Worm (Caenorhabditis elegans) whole organism, L4/young adult: Measurements from ENCODE around the gene C55A6.12.
"Not testable (repeated sequence)": the region's sequence is repeated elsewhere in the genome, so short reads cannot be mapped to it uniquely, and the experiment has no call there.

Source experiments
- W03F9.2 ChIP-seq: fragments of 150-350 bp; optimal IDR thresholded peaks from 2 replicates; lab custom pipeline; 2014; ENCODE audit warnings: missing biosample characterization, missing genetic modification characterization
- dao-5 ChIP-seq: sonication (generic microtip); optimal IDR thresholded peaks from 2 replicates; lab custom pipeline; 2016; ENCODE audit warnings: missing genotype, missing genetic modification characterization, moderate library complexity, missing compliant biosample characterization
- him-1 ChIP-seq: sonication (generic microtip); optimal IDR thresholded peaks from 2 replicates; lab custom pipeline; 2016; ENCODE audit warnings: missing genotype, missing genetic modification reagents, missing genetic modification characterization, missing compliant biosample characterization

Gene C55A6.12

DNA sequence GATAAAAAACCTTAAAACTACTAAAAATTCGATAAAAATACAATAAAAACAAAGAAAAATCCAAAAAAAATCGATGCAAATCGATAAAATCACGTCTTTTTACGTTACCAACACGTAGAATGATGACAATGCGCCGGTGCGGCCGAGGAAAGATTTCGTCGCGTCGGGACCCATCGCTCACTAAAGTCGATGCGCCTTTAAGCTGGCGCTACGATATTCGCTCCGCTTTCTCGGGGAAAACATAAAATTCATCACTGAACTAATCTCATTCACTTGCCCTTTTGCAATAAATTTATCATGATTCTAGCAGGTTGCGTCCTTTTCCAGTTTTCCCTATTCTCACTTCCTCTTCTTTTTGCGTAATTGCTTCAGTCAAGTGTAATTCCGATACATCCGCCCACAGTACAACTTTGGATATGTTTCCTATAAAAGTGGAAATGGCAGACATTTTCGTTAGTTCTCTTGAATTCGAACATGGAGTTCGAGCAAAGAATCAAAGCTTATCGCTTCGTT lies 19.3 kb downstream of the C55A6.12 start, which contains the start of gene col-157:
col-157 (plus strand) TSS at position 463 of the 513 bp plus-strand sequence.
- not testable (repeated sequence) for TF ChIP-seq dao-5; him-1 (tag; lab: Kevin White, UChicago); W03F9.2 (tag; lab: Kevin White, UChicago)

DNA sequence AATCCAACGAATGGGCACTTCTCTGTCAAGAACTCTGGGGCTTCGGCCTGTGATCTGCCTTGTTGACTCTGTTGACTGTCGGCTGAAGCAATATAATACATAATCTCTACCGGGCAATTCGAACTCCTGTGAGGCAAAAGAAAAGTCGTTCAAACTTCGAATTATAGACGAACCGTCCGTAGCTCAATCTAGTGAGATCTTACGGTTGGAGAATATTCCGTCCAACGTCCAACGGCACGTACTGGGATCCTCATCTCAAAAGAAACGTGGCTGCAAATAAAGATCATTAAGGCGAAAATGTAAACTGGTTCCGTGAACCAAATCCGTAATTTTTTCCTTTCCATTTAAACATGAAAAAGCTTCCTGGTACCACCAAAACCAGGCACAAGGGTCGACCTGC lies 22.2 kb downstream of the C55A6.12 start, which contains the start of gene T11F9.14:
T11F9.14 (minus strand) TSS at position 101 of the 400 bp plus-strand sequence.
- TF ChIP-seq him-1 (tag; lab: Kevin White, UChicago); dao-5; W03F9.2 (tag; lab: Kevin White, UChicago): not testable (repeated sequence)

DNA sequence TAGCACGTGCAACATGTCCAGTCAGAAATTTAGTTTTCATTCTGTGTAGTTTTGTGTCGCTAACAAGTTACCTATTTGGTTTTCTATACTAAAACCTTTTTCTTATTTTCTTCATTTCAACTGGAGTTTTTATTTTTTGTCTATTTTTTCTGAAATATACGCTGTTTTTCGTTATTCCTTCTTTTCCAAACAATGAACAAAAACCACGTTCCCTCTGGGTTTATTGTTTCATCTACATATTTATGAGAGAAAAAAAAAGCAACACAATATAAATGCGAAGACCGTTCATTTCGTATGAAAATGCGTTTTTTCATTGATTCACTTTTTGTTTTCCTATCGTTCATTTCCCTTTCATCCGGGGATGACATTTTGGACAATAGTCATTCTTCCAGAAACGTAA lies 23.5 kb downstream of the C55A6.12 start, which contains the start of gene T11F9.22:
T11F9.22 (plus strand) TSS at position 301 of the 400 bp plus-strand sequence.
- TF ChIP-seq him-1 (tag; lab: Kevin White, UChicago), result no peak
- TF ChIP-seq W03F9.2 (tag; lab: Kevin White, UChicago), result no peak
- TF ChIP-seq dao-5, result no peak

DNA sequence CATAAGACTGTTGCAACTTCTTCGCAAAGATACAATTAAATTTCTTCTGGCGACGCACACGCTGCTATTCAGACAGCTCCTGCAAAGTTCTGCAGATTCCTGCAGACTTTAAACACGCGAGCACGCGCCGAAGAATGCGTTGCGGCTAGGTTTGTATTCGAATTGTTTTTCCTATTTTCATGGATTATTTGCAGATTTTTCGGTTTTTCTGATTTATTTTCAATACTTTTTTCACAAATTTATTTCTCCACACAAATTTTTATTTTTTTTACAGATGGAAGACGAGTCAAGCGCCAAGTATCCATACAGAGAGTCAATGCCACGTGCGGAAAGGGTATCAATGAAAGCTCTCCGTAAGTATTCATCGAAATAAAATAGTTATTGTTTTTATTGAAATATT lies 27.3 kb downstream of the C55A6.12 start, which contains the start of gene T11F9.7:
T11F9.7 (plus strand) TSS at position 301 of the 400 bp plus-strand sequence.
- TF ChIP-seq W03F9.2 (tag; lab: Kevin White, UChicago); dao-5; him-1 (tag; lab: Kevin White, UChicago): not testable (repeated sequence)

DNA sequence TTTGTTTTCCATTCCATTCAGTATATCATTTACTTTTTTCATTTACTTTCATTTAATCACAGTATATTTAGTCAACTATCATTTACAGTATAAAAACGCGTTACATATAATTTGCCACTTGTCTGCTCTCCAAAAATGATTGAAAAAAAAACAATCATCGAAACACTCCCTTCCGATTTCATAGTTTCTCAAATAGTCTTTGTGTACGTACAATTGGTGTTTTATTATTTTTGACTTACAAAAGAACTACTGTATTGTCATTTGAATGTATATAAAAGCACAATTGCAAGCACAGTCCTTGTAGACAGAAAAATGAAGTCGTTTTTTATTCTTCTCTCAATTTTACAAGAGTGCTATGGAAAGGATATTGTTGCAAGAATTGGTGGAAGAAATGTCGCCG lies 28.5 kb downstream of the C55A6.12 start, which contains the start of gene nas-22:
nas-22 (plus strand) TSS at position 301 of the 400 bp plus-strand sequence.
- TF ChIP-seq dao-5, result no peak
- TF ChIP-seq W03F9.2 (tag; lab: Kevin White, UChicago), result no peak
- TF ChIP-seq him-1 (tag; lab: Kevin White, UChicago), result no peak

DNA sequence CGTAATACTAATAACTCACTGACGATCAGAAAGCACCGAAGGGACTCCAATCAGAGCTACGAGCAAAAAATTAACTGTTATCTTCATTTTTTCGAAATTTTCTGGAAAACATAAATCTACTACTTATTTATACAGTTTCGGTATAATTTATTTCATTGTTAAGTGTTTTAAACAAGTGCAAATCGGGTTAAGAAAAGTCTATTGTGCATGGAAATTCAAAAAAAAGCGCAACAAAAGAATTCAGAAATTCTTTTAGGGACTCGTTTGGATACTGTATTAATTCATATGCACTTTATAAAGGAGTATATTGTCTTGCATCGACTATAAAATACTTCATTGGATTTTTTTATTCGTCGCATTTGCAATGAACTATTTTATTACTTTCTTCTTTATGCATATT lies 30.7 kb downstream of the C55A6.12 start, which contains the start of the genes nas-20 and nas-21:
nas-20 (minus strand) TSS at position 101 of the 400 bp plus-strand sequence.
nas-21 (plus strand) TSS at position 356 of the 400 bp plus-strand sequence.
- TF ChIP-seq dao-5 (no peak), W03F9.2 (tag; lab: Kevin White, UChicago) (no peak), him-1 (tag; lab: Kevin White, UChicago) (no peak)

DNA sequence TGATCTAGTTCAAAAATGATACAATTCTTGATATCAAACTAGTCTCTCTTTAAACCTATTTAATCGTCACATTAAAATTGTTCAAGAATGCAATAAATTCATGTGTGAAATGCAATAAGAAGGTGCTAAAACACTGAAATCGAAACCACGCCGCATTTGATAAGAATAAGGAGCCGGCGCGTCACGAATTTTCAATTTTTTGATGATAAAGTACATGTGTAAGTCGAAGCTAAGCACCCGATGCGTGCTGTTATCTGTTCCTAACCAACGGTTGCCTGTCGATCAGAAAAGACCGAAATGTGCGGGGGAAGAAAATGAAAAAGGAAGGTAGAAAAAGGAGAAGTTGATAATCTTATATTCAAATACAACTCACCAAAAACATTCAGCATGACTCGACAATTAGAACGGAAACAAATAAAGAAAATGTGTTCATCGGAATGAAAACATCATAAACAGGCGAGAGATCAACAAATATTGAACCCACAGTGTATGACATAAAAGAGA lies 32.7 kb downstream of the C55A6.12 start, which contains the start of gene aat-6:
aat-6 (minus strand) TSS at position 454 of the 504 bp plus-strand sequence.
- TF ChIP-seq him-1 (tag; lab: Kevin White, UChicago), result no peak

DNA sequence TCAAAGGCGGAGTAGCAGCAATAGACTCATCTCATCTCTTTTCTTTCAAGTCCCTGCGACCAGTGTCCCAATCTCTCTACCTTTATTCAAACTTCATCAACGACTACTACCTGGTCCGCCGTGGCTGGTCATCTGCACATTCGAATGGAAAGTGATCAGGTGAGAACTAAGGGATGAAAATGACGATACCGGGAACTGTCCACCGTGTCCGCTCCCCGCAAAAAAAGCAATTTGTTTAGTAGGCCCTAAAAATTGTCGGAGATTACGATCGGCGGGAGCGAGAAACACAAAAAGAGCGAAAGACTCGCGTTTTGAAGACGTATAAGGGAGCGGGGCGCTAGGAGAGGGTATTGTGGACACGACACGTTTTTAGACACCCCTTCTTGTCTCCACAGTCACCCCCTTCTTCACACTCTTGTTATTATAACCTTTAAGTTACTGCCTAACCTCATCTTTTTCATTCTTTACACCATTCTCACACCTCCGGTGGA lies 39.9 kb downstream of the C55A6.12 start, which contains the start of gene zipt-16:
zipt-16 (plus strand) TSS at position 51 of the 491 bp plus-strand sequence.
- TF ChIP-seq him-1 (tag; lab: Kevin White, UChicago), result no peak
- TF ChIP-seq W03F9.2 (tag; lab: Kevin White, UChicago), result no peak
- no peak for TF ChIP-seq dao-5

DNA sequence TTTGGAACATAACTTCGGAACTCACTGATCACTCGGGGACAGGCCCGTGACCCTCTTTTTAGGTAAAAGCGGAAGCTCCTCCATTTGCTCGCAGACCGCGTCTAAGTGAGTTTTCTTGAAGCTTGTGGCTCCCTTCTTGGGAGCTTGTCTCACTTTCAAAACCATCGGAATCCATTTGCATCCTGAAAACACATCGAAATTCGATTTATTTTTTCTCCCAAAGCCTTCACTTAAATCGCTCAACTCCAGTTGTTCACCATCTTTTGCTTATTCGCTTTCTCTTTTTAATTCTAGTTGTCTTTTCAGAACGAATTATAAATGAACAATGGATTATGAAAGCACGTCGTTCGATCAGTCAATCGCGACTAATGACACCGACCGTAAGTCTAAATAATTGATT lies 43.7 kb downstream of the C55A6.12 start, which contains the start of gene T11F9.1:
T11F9.1 (plus strand) TSS at position 301 of the 400 bp plus-strand sequence.
- TF ChIP-seq dao-5 (no peak), W03F9.2 (tag; lab: Kevin White, UChicago) (no peak), him-1 (tag; lab: Kevin White, UChicago) (no peak)

DNA sequence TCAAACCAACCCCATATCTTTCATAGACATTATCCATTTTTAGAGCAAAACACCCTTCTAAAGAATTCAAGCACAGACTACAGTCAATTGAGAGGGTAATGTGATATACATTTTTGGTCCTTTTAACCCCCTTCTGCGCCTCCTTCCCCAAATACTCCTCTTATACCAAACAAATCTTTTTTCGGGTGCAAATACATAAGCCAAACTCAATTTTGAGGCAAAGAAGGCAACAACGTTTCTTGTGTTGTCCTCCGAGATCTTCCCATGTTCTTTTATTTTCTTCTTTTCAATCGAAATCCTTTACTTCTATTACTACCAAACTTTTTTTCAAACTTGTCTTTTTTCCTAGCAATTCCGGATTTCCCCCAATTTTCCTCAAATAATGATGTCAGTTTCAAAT lies 48.0 kb downstream of the C55A6.12 start:
- TF ChIP-seq dao-5 (no peak), him-1 (tag; lab: Kevin White, UChicago) (no peak), W03F9.2 (tag; lab: Kevin White, UChicago) (no peak)
